Fruit fly (Drosophila melanogaster): ENCODE measurements around the gene CG32563.
A peak's percentile ranks its signal among the peaks of the same experiment; 100 is the strongest.

The CG32563 gene

dm6 chrX:17232642-17233041 lies 24.4 kb downstream of the CG32563 start, which contains the start of gene f:
Gene f, plus strand, starts transcription at chrX:17232942.
- TF ChIP-seq Mio (GFP tag; optimal IDR thresholded peaks at IDR 0.05) (no peak), lola (GFP tag; optimal IDR thresholded peaks at IDR 0.05) (no peak), h (GFP tag; optimal IDR thresholded peaks at IDR 0.05) (no peak), Rel (GFP tag; optimal IDR thresholded peaks at IDR 0.05) (no peak), Rel (tag; optimal IDR thresholded peaks at IDR 0.05) (no peak), dl (GFP tag; optimal IDR thresholded peaks at IDR 0.05; ENCODE audit: insufficient read depth in 1 of 2, partially characterized antibody in 2 of 2) (no peak), OdsH (GFP tag; optimal IDR thresholded peaks at IDR 0.05) (no peak), sage (GFP tag; optimal IDR thresholded peaks at IDR 0.05) (no peak), sv (GFP tag; optimal IDR thresholded peaks at IDR 0.05) (no peak), GATAd (GFP tag; optimal IDR thresholded peaks at IDR 0.05) (no peak), Sp1 (GFP tag; optimal IDR thresholded peaks at IDR 0.05) (no peak), pan (optimal IDR thresholded peaks at IDR 0.05) (no peak), Hr83 (GFP tag; optimal IDR thresholded peaks at IDR 0.05; ENCODE audit: poor library complexity, severe bottlenecking) (no peak), Dif (GFP tag; optimal IDR thresholded peaks at IDR 0.05; ENCODE audit: partially characterized antibody) (no peak), foxo (GFP tag; optimal IDR thresholded peaks at IDR 0.05) (no peak), dmrt93B (GFP tag; optimal IDR thresholded peaks at IDR 0.05) (no peak), jim (GFP tag; optimal IDR thresholded peaks at IDR 0.05) (no peak), Abd-B (GFP tag; optimal IDR thresholded peaks at IDR 0.05) (no peak), CrebA (GFP tag; optimal IDR thresholded peaks at IDR 0.05; ENCODE audit: borderline replicate concordance) (no peak), Myc (optimal IDR thresholded peaks at IDR 0.05) (no peak)

- no peak for TF ChIP-seq woc (GFP tag; optimal IDR thresholded peaks at IDR 0.05)
- TF ChIP-seq fru (GFP tag; optimal IDR thresholded peaks at IDR 0.05), result no peak
- TF ChIP-seq HLH106 (tag; optimal IDR thresholded peaks at IDR 0.05), result no peak
- TF ChIP-seq Hnf4 (GFP tag; optimal IDR thresholded peaks at IDR 0.05), result no peak
- no peak for TF ChIP-seq psq (GFP tag; optimal IDR thresholded peaks at IDR 0.05)
- no peak for TF ChIP-seq h (GFP tag; optimal IDR thresholded peaks at IDR 0.05)
- TF ChIP-seq Myc (optimal IDR thresholded peaks at IDR 0.05), result no peak
- TF ChIP-seq dl (GFP tag; optimal IDR thresholded peaks at IDR 0.05; ENCODE audit: insufficient read depth in 1 of 2, partially characterized antibody in 2 of 2), result no peak
- no peak for TF ChIP-seq Dfd (GFP tag; optimal IDR thresholded peaks at IDR 0.05)
- TF ChIP-seq pan (optimal IDR thresholded peaks at IDR 0.05), result no peak
- TF ChIP-seq Vsx2 (GFP tag; optimal IDR thresholded peaks at IDR 0.05; ENCODE audit: partially characterized antibody), result no peak
- TF ChIP-seq ey (GFP tag; optimal IDR thresholded peaks at IDR 0.05), result no peak
- TF ChIP-seq CG32264 (GFP tag; optimal IDR thresholded peaks at IDR 0.05), result no peak
- TF ChIP-seq Dif (GFP tag; optimal IDR thresholded peaks at IDR 0.05; ENCODE audit: partially characterized antibody), result no peak
- no peak for TF ChIP-seq CG9705 (GFP tag; optimal IDR thresholded peaks at IDR 0.05)
- TF ChIP-seq Hr83 (GFP tag; optimal IDR thresholded peaks at IDR 0.05; ENCODE audit: poor library complexity, severe bottlenecking), result no peak
- no peak for TF ChIP-seq CrebA (GFP tag; optimal IDR thresholded peaks at IDR 0.05; ENCODE audit: borderline replicate concordance)
- no peak for TF ChIP-seq dsf (GFP tag; optimal IDR thresholded peaks at IDR 0.05; ENCODE audit: borderline replicate concordance)
These were observed 28.2 kb downstream of the CG32563 start for dm6 chrX:17236468-17236867.

DNA sequence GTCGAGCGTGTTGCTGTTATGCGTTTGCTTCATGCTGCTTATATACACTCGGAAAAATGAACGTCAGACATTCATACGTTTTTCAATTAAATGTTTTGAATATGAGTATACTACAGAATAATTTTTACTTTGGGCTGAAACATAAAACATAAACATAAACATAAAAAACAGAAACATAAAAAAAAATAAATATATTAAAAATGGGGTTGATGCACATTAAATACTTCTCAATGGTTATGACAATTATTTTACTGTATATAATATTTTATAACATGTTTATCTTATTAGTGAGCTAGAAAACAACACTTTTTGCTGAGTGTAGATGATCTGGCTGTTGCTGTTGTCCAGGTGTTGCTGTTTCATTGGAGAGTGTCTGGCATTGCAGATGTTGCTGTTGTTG lies 29.2 kb downstream of the CG32563 start:
- TF ChIP-seq br (GFP tag; optimal IDR thresholded peaks at IDR 0.05) (no peak), rgr (GFP tag; optimal IDR thresholded peaks at IDR 0.05) (peak; percentile 52), fru (GFP tag; optimal IDR thresholded peaks at IDR 0.05) (peak; percentile 32), brk (GFP tag; optimal IDR thresholded peaks at IDR 0.05) (no peak), HLH106 (tag; optimal IDR thresholded peaks at IDR 0.05) (peak; percentile 27), sv (GFP tag; optimal IDR thresholded peaks at IDR 0.05) (no peak), foxo (GFP tag; optimal IDR thresholded peaks at IDR 0.05) (peak in 1 of 2 experiments; percentile 18), psq (GFP tag; optimal IDR thresholded peaks at IDR 0.05) (peak; percentile 42), OdsH (GFP tag; optimal IDR thresholded peaks at IDR 0.05) (peak; percentile 54), h (GFP tag; optimal IDR thresholded peaks at IDR 0.05) (peak; percentile 49), dmrt93B (GFP tag; optimal IDR thresholded peaks at IDR 0.05) (peak; percentile 2), ey (GFP tag; optimal IDR thresholded peaks at IDR 0.05) (peak; percentile 21)

dm6 chrX:17244854-17245253 lies 36.6 kb downstream of the CG32563 start, which contains the start of gene CG8915:
Gene CG8915, minus strand, starts transcription at chrX:17245001.
- TF ChIP-seq Jra (GFP tag; optimal IDR thresholded peaks at IDR 0.05) (no peak), rgr (GFP tag; optimal IDR thresholded peaks at IDR 0.05) (peak; percentile 32), CrebA (GFP tag; optimal IDR thresholded peaks at IDR 0.05; ENCODE audit: borderline replicate concordance) (no peak)

Measured in whole organism, wandering third instar larva.